Fruit fly (Drosophila melanogaster) whole organism, prepupa: ENCODE results near the gene CG6962.

Experiments used
- CG10631 ChIP-seq: fragments of 200-800 bp; sonication (Bioruptor generic); optimal IDR thresholded peaks from 2 replicates; lab custom pipeline; 2016; ENCODE audit warnings: missing biosample characterization, missing genetic modification characterization
- CG11294 ChIP-seq: fragments of 200-800 bp; sonication (Bioruptor generic); IDR thresholded peaks from 2 replicates; pipeline ENCODE4 v1.3.6; 2022; ENCODE audit warnings: missing biosample characterization, missing genetic modification characterization
- CG11762 ChIP-seq: fragments of 200-800 bp; sonication (Bioruptor generic); optimal IDR thresholded peaks from 3 replicates; lab custom pipeline; 2016; ENCODE audit warnings: missing biosample characterization, missing genetic modification characterization; ENCODE audit not compliant: insufficient read depth
- CG11902 ChIP-seq: fragments of 200-800 bp; sonication (Bioruptor generic); optimal IDR thresholded peaks from 3 replicates; lab custom pipeline; 2016; ENCODE audit warnings: missing biosample characterization, missing genetic modification characterization
- CG1621 ChIP-seq: fragments of 200-800 bp; sonication (Bioruptor generic); optimal IDR thresholded peaks from 3 replicates; lab custom pipeline; 2018; ENCODE audit warnings: missing biosample characterization, mild to moderate bottlenecking, missing genetic modification characterization
- CG16779 ChIP-seq: fragments of 200-800 bp; sonication (Bioruptor generic); optimal IDR thresholded peaks from 3 replicates; lab custom pipeline; 2017; ENCODE audit warnings: missing biosample characterization, mild to moderate bottlenecking, missing genetic modification characterization
- CG3032 ChIP-seq: fragments of 200-800 bp; optimal IDR thresholded peaks from 2 replicates; lab custom pipeline; 2019; ENCODE audit warnings: missing biosample characterization, mild to moderate bottlenecking, missing genetic modification characterization, moderate library complexity
- CG31627 ChIP-seq: fragments of 200-800 bp; sonication (Bioruptor generic); optimal IDR thresholded peaks from 3 replicates; lab custom pipeline; 2016; ENCODE audit warnings: missing biosample characterization, missing genetic modification characterization
- CG34406 ChIP-seq: fragments of 200-800 bp; sonication (Bioruptor generic); optimal IDR thresholded peaks from 3 replicates; lab custom pipeline; 2016; ENCODE audit warnings: missing biosample characterization, missing genetic modification characterization
- CG3919 ChIP-seq: fragments of 200-800 bp; sonication (Bioruptor generic); optimal IDR thresholded peaks from 3 replicates; lab custom pipeline; 2016; ENCODE audit warnings: missing biosample characterization, missing genetic modification characterization
- CG4318 ChIP-seq: fragments of 200-800 bp; sonication (Bioruptor generic); optimal IDR thresholded peaks from 3 replicates; lab custom pipeline; 2017; ENCODE audit warnings: missing biosample characterization, mild to moderate bottlenecking, missing genetic modification characterization
- CG6163 ChIP-seq: fragments of 200-800 bp; sonication (Bioruptor generic); IDR thresholded peaks from 3 replicates; pipeline ENCODE4 v1.3.6; 2022; ENCODE audit warnings: missing biosample characterization, missing genetic modification characterization
- CG6276 ChIP-seq: fragments of 200-800 bp; sonication (Bioruptor generic); optimal IDR thresholded peaks from 2 replicates; lab custom pipeline; 2017; ENCODE audit warnings: missing biosample characterization, mild to moderate bottlenecking, missing genetic modification characterization
- CG6792 ChIP-seq: fragments of 200-800 bp; sonication (Bioruptor generic); optimal IDR thresholded peaks from 3 replicates; lab custom pipeline; 2016; ENCODE audit warnings: missing biosample characterization, missing genetic modification characterization
- Eip75B ChIP-seq: fragments of 200-800 bp; sonication (Bioruptor generic); optimal IDR thresholded peaks from 3 replicates; lab custom pipeline; 2016; ENCODE audit warnings: missing biosample characterization, missing genetic modification characterization
- Eip78C ChIP-seq: fragments of 200-800 bp; sonication (Bioruptor generic); peaks from one replicate; lab custom pipeline; 2016; ENCODE audit warnings: missing biosample characterization, missing genetic modification characterization
- Eip93F ChIP-seq: fragments of 200-800 bp; sonication (Bioruptor generic); optimal IDR thresholded peaks from 2 replicates; lab custom pipeline; 2016; ENCODE audit warnings: missing biosample characterization, mild to moderate bottlenecking, missing genetic modification characterization
- Ets96B ChIP-seq: fragments of 200-800 bp; optimal IDR thresholded peaks from 2 replicates; lab custom pipeline; 2019; ENCODE audit warnings: missing biosample characterization, mild to moderate bottlenecking, missing genetic modification characterization, moderate library complexity
- Gug ChIP-seq: fragments of 200-800 bp; sonication (Bioruptor generic); IDR thresholded peaks from 2 replicates; pipeline ENCODE4 v1.3.6; 2022; ENCODE audit warnings: missing biosample characterization, missing genetic modification characterization
- Hr38 ChIP-seq: sonication (Bioruptor generic); optimal IDR thresholded peaks from 2 replicates; lab custom pipeline; 2016; ENCODE audit warnings: missing biosample characterization, missing genetic modification characterization
- Hr39 ChIP-seq: fragments of 200-800 bp; sonication (Bioruptor generic); optimal IDR thresholded peaks from 2 replicates; lab custom pipeline; 2016; ENCODE audit warnings: missing biosample characterization, missing genetic modification characterization
- Lpt ChIP-seq: fragments of 200-800 bp; sonication (Bioruptor generic); optimal IDR thresholded peaks from 3 replicates; lab custom pipeline; 2016; ENCODE audit warnings: missing biosample characterization, missing genetic modification characterization
- Met ChIP-seq: fragments of 200-800 bp; sonication (Bioruptor generic); optimal IDR thresholded peaks from 3 replicates; lab custom pipeline; 2016; ENCODE audit warnings: missing biosample characterization, missing genetic modification characterization
- OdsH ChIP-seq: fragments of 200-800 bp; sonication (Bioruptor generic); optimal IDR thresholded peaks from 3 replicates; lab custom pipeline; 2016; ENCODE audit warnings: missing biosample characterization, missing genetic modification characterization
- Sox102F ChIP-seq: fragments of 200-800 bp; sonication (Bioruptor generic); optimal IDR thresholded peaks from 2 replicates; lab custom pipeline; 2016; ENCODE audit warnings: missing biosample characterization, mild to moderate bottlenecking, missing genetic modification characterization
- Sox15 ChIP-seq: fragments of 200-800 bp; sonication (Bioruptor generic); optimal IDR thresholded peaks from 3 replicates; lab custom pipeline; 2016; ENCODE audit warnings: missing biosample characterization, missing genetic modification characterization
- achi ChIP-seq: fragments of 200-800 bp; sonication (Bioruptor generic); optimal IDR thresholded peaks from 3 replicates; lab custom pipeline; 2016; ENCODE audit warnings: missing biosample characterization, missing genetic modification characterization
- acj6 ChIP-seq: fragments of 200-800 bp; sonication (Bioruptor generic); optimal IDR thresholded peaks from 3 replicates; lab custom pipeline; 2016; ENCODE audit warnings: missing biosample characterization, missing genetic modification characterization
- dac ChIP-seq: fragments of 200-800 bp; sonication (Bioruptor generic); optimal IDR thresholded peaks from 2 replicates; lab custom pipeline; 2017; ENCODE audit warnings: missing biosample characterization, mild to moderate bottlenecking, missing genetic modification characterization
- esn ChIP-seq: fragments of 200-800 bp; sonication (Bioruptor generic); optimal IDR thresholded peaks from 2 replicates; lab custom pipeline; 2016; ENCODE audit warnings: missing biosample characterization, mild to moderate bottlenecking, missing genetic modification characterization, moderate library complexity
- fd59A ChIP-seq: fragments of 200-800 bp; sonication (Bioruptor generic); optimal IDR thresholded peaks from 2 replicates; lab custom pipeline; 2017; ENCODE audit warnings: missing biosample characterization, mild to moderate bottlenecking, missing genetic modification characterization, missing genetic modification reagents
- fd85E ChIP-seq: fragments of 200-800 bp; sonication (Bioruptor generic); optimal IDR thresholded peaks from 3 replicates; lab custom pipeline; 2016; ENCODE audit warnings: missing biosample characterization, missing genetic modification characterization
- lz ChIP-seq: fragments of 200-800 bp; sonication (Bioruptor generic); optimal IDR thresholded peaks from 3 replicates; lab custom pipeline; 2016; ENCODE audit warnings: missing biosample characterization, missing genetic modification characterization
- spab ChIP-seq: fragments of 200-800 bp; sonication (Bioruptor generic); optimal IDR thresholded peaks from 2 replicates; lab custom pipeline; 2017; ENCODE audit warnings: missing biosample characterization, mild to moderate bottlenecking, missing genetic modification characterization, missing genetic modification reagents
- ss ChIP-seq, 2 experiments: fragments of 200-800 bp; sonication (Bioruptor generic); optimal IDR thresholded peaks; 2 replicates in 1 of 2; 3 replicates in 1 of 2; lab custom pipeline; 2017 to 2018; ENCODE audit warnings: mild to moderate bottlenecking in 2 of 2, missing biosample characterization in 2 of 2, missing genetic modification characterization in 2 of 2, moderate library complexity in 1 of 2
- svp ChIP-seq: fragments of 200-800 bp; sonication (Bioruptor generic); peaks from one replicate; lab custom pipeline; 2016; ENCODE audit warnings: missing biosample characterization, missing genetic modification characterization
- topi ChIP-seq: fragments of 200-800 bp; sonication (Bioruptor generic); optimal IDR thresholded peaks from 3 replicates; lab custom pipeline; 2016; ENCODE audit warnings: missing biosample characterization, missing genetic modification characterization
- vri ChIP-seq: fragments of 200-800 bp; sonication (Bioruptor generic); optimal IDR thresholded peaks from 3 replicates; lab custom pipeline; 2016; ENCODE audit warnings: missing biosample characterization, mild to moderate bottlenecking, missing genetic modification characterization

CG6962 gene

dm6 chr3R:11920605-11921004, 38.3 kb upstream of the CG6962 start (continued):
- TF ChIP-seq achi (GFP tag; lab: Kevin White, UChicago) (peak; percentile 84), acj6 (GFP tag; lab: Kevin White, UChicago) (peak; percentile 79), ss (GFP tag; optimal IDR thresholded peaks at IDR 0.05; lab: Kevin White, UChicago) (peak; percentile 83), Eip93F (GFP tag; lab: Kevin White, UChicago) (no peak), CG4318 (GFP tag; lab: Kevin White, UChicago) (peak; percentile 63), OdsH (GFP tag; lab: Kevin White, UChicago) (peak; percentile 80), vri (GFP tag; lab: Kevin White, UChicago) (peak; percentile 12), dac (peak; percentile 64), Sox15 (peak; percentile 35), CG3919 (GFP tag; lab: Kevin White, UChicago) (peak; percentile 86), esn (GFP tag; lab: Kevin White, UChicago) (peak; percentile 60), CG6163 (GFP tag; lab: Robert Waterston, UW) (peak; percentile 92), Met (GFP tag; lab: Kevin White, UChicago) (peak; percentile 56), CG1621 (tag; lab: Kevin White, UChicago) (peak; percentile 87), Eip78C (peak; percentile 94), CG10631 (GFP tag; lab: Kevin White, UChicago) (peak; percentile 88), spab (GFP tag; lab: Kevin White, UChicago) (peak; percentile 85)
- TF ChIP-seq, all 60 proteins: peak for 54

DNA sequence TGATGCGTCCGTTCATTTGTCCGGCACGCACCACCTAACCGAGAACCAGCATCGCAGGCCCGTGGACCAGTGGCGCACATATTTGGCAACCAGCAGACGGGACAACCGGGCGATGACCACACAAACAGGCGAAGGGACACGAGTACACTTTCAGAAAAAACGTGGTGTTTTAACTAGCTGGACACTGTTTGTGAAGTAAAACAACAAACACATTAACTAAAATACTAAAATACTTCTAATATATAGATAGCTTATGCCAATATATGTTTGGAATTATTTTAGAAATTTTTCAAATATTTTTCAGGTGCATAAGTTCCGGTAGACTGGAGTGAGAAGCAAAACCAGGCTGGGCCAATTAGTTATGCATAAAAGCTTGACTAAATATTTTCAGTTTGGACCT, 20.6 kb upstream of the CG6962 start:
- TF ChIP-seq CG10631 (GFP tag; lab: Kevin White, UChicago): no peak
- no peak for TF ChIP-seq fd85E (GFP tag; lab: Kevin White, UChicago)
- TF ChIP-seq CG6276: no peak
- no peak for TF ChIP-seq CG1621 (tag; lab: Kevin White, UChicago)
- TF ChIP-seq Sox102F: peak; percentile 30
- TF ChIP-seq spab (GFP tag; lab: Kevin White, UChicago): no peak
- TF ChIP-seq svp (GFP tag; lab: Kevin White, UChicago): peak; percentile 49
- TF ChIP-seq CG31627 (GFP tag; lab: Kevin White, UChicago): peak; percentile 28
- TF ChIP-seq CG6792 (GFP tag; lab: Kevin White, UChicago): no peak
- TF ChIP-seq CG34406 (GFP tag; lab: Kevin White, UChicago): no peak
- TF ChIP-seq Met (GFP tag; lab: Kevin White, UChicago): peak; percentile 44
- no peak for TF ChIP-seq fd59A (GFP tag; lab: Kevin White, UChicago)
- TF ChIP-seq CG11294: no peak
- TF ChIP-seq Hr39 (GFP tag; lab: Kevin White, UChicago): peak; percentile 23
- no peak for TF ChIP-seq CG3032 (tag; lab: Kevin White, UChicago)
- no peak for TF ChIP-seq CG11762 (GFP tag; lab: Kevin White, UChicago)
- no peak for TF ChIP-seq Lpt (GFP tag; lab: Kevin White, UChicago)
- no peak for TF ChIP-seq Gug (GFP tag; lab: Robert Waterston, UW)
- peak; percentile 6 for TF ChIP-seq lz (GFP tag; lab: Kevin White, UChicago)
- TF ChIP-seq topi (GFP tag; lab: Kevin White, UChicago): peak; percentile 13

DNA sequence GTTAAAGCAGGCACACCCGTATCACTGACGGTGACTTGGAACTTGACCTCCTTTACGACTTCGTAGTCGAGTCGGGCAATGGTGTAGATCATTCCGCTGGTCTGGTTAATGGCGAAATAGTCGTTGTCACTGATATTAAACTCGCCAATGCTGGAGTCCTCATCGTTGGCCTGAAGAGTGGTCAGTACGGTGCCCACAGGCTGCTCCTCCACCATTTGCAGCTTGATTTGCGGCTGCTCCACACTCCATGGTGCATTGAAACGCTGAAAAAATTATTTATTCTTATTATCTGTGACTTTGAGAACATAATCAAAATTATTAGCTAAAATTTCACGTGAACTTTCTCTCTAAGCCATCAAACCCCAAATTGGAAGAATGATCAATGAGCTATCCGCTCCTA, 14.9 kb upstream of the CG6962 start, which contains the start of gene CG34307:
Gene CG34307 (plus strand): TSS at position 301 of the 400 bp plus-strand sequence.
- no peak for TF ChIP-seq CG10631 (GFP tag; lab: Kevin White, UChicago)
- peak; percentile 43 for TF ChIP-seq svp (GFP tag; lab: Kevin White, UChicago)

- TF ChIP-seq CG3919 (GFP tag; lab: Kevin White, UChicago) (no peak), vri (GFP tag; lab: Kevin White, UChicago) (no peak), CG11902 (no peak), CG11762 (GFP tag; lab: Kevin White, UChicago) (no peak), Ets96B (tag; lab: Kevin White, UChicago) (no peak), CG11294 (no peak), Eip75B (GFP tag; lab: Kevin White, UChicago) (no peak), CG31627 (GFP tag; lab: Kevin White, UChicago) (no peak), CG34406 (GFP tag; lab: Kevin White, UChicago) (no peak), lz (GFP tag; lab: Kevin White, UChicago) (no peak), Hr38 (GFP tag; lab: Kevin White, UChicago) (no peak), CG16779 (no peak), CG3032 (tag; lab: Kevin White, UChicago) (no peak), ss (GFP tag; optimal IDR thresholded peaks at IDR 0.05; lab: Kevin White, UChicago) (no peak), OdsH (GFP tag; lab: Kevin White, UChicago) (no peak), CG4318 (GFP tag; lab: Kevin White, UChicago) (no peak)
These were observed 10.9 kb upstream of the CG6962 start, which contains the start of gene Dnali1 for dm6 chr3R:11893197-11893596. Gene Dnali1, minus strand, starts transcription at chr3R:11893297.
